Fruit fly (Drosophila melanogaster) whole organism, pupa: ENCODE measurements around the gene Sclp.

Experiments used
- CG10348 ChIP-seq: fragments of 200-800 bp; sonication (Bioruptor generic); IDR thresholded peaks from 2 replicates; pipeline ENCODE4 v1.3.6; 2022; ENCODE audit warnings: missing biosample characterization, missing genetic modification characterization
- CG12605 ChIP-seq: fragments of 200-800 bp; sonication (Bioruptor generic); IDR thresholded peaks from 2 replicates; pipeline ENCODE4 v1.3.6; 2022; ENCODE audit warnings: missing biosample characterization, missing genetic modification characterization
- CG13204 ChIP-seq: fragments of 200-800 bp; sonication (Bioruptor generic); optimal IDR thresholded peaks from 2 replicates; lab custom pipeline; 2018; ENCODE audit warnings: missing biosample characterization, mild to moderate bottlenecking, missing genetic modification characterization, moderate library complexity
- CG14655 ChIP-seq: fragments of 200-800 bp; sonication (Bioruptor generic); optimal IDR thresholded peaks from 3 replicates; lab custom pipeline; 2017; ENCODE audit warnings: mild to moderate bottlenecking, missing biosample characterization, missing genetic modification reagents, missing genetic modification characterization
- CG15710 ChIP-seq: fragments of 200-800 bp; sonication (Bioruptor generic); optimal IDR thresholded peaks from 2 replicates; lab custom pipeline; 2018; ENCODE audit warnings: missing biosample characterization, mild to moderate bottlenecking, missing genetic modification characterization, moderate library complexity
- CG17806 ChIP-seq: fragments of 200-800 bp; sonication (Bioruptor generic); optimal IDR thresholded peaks from 2 replicates; lab custom pipeline; 2018; ENCODE audit warnings: missing biosample characterization, mild to moderate bottlenecking, missing genetic modification characterization, moderate library complexity
- CG32121 ChIP-seq: fragments of 200-800 bp; sonication (Bioruptor generic); IDR thresholded peaks from 2 replicates; pipeline ENCODE4 v1.3.6; 2022; ENCODE audit warnings: missing biosample characterization, missing genetic modification characterization
- CG34367 ChIP-seq: fragments of 200-800 bp; sonication (Bioruptor generic); optimal IDR thresholded peaks from 2 replicates; lab custom pipeline; 2018; ENCODE audit warnings: missing biosample characterization, mild to moderate bottlenecking, missing genetic modification characterization
- CG4496 ChIP-seq: fragments of 200-800 bp; sonication (Bioruptor generic); IDR thresholded peaks from 3 replicates; pipeline ENCODE4 v1.3.6; 2022; ENCODE audit warnings: missing biosample characterization, missing genetic modification characterization
- CG8159 ChIP-seq: fragments of 200-800 bp; sonication (Bioruptor generic); optimal IDR thresholded peaks from 3 replicates; lab custom pipeline; 2018; ENCODE audit warnings: missing biosample characterization, mild to moderate bottlenecking, missing genetic modification characterization, moderate library complexity
- CG8301 ChIP-seq: fragments of 200-800 bp; sonication (Bioruptor generic); optimal IDR thresholded peaks from 2 replicates; lab custom pipeline; 2018; ENCODE audit warnings: missing biosample characterization, mild to moderate bottlenecking, missing genetic modification characterization
- CG9948 ChIP-seq: fragments of 200-800 bp; sonication (Bioruptor generic); optimal IDR thresholded peaks from 2 replicates; lab custom pipeline; 2018; ENCODE audit warnings: missing biosample characterization, mild to moderate bottlenecking, missing genetic modification characterization, moderate library complexity
- D1 ChIP-seq: fragments of 200-800 bp; sonication (Bioruptor generic); optimal IDR thresholded peaks from 2 replicates; lab custom pipeline; 2018; ENCODE audit warnings: missing biosample characterization, mild to moderate bottlenecking, missing genetic modification characterization, moderate library complexity
- EcR ChIP-seq: fragments of 200-800 bp; sonication (Bioruptor generic); optimal IDR thresholded peaks from 3 replicates; lab custom pipeline; 2019; ENCODE audit warnings: missing biosample characterization, missing genetic modification characterization, mild to moderate bottlenecking, moderate library complexity, missing genetic modification reagents
- Ets98B ChIP-seq: fragments of 200-800 bp; sonication (Bioruptor generic); IDR thresholded peaks from 2 replicates; pipeline ENCODE4 v1.3.6; 2022; ENCODE audit warnings: missing biosample characterization, missing genetic modification characterization
- Pif1A ChIP-seq: fragments of 200-800 bp; sonication (Bioruptor generic); optimal IDR thresholded peaks from 3 replicates; lab custom pipeline; 2016; ENCODE audit warnings: missing biosample characterization, missing genetic modification characterization
- Pif1B ChIP-seq: fragments of 200-800 bp; sonication (Bioruptor generic); optimal IDR thresholded peaks from 3 replicates; lab custom pipeline; 2016; ENCODE audit warnings: missing biosample characterization, missing genetic modification characterization
- Snoo ChIP-seq: fragments of 200-800 bp; sonication (Bioruptor generic); optimal IDR thresholded peaks from 3 replicates; lab custom pipeline; 2017; ENCODE audit warnings: missing biosample characterization, mild to moderate bottlenecking, missing genetic modification characterization, inconsistent platforms
- fd96Ca ChIP-seq: fragments of 200-800 bp; sonication (Bioruptor generic); IDR thresholded peaks from 3 replicates; pipeline ENCODE4 v1.3.6; 2022; ENCODE audit warnings: missing biosample characterization, missing genetic modification characterization
- gl ChIP-seq: fragments of 200-800 bp; sonication (Bioruptor generic); optimal IDR thresholded peaks from 2 replicates; lab custom pipeline; 2018; ENCODE audit warnings: missing biosample characterization, mild to moderate bottlenecking, missing genetic modification characterization
- rn ChIP-seq: fragments of 200-800 bp; sonication (Bioruptor generic); IDR thresholded peaks from 2 replicates; pipeline ENCODE4 v1.3.6; 2022; ENCODE audit warnings: missing biosample characterization, missing genetic modification characterization

Gene Sclp

DNA sequence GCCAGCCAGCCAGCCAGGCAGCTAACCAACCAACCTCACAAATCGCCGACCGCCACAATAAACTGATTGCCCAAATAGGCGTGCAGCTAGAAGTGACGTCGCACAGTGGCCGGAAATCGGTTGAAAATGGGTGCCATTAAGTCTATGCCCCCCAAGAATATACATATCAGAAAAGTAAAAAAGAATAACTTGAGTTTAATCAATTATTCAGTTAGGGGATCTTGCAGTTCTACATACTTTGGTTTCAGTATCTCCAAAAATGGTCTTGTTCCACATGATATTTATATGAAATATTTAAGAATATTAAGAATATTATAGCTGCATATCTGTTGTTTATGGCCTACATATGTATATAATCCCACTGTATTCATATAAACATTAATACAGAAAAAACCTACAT is 39.1 kb downstream of the Sclp start:
- no peak for TF ChIP-seq Pif1B
- no peak for TF ChIP-seq CG15710 (tag; lab: Kevin White, UChicago)
- TF ChIP-seq gl (tag; lab: Kevin White, UChicago), result no peak
- TF ChIP-seq CG12605, result no peak
- TF ChIP-seq Snoo (tag; lab: Kevin White, UChicago), result no peak

DNA sequence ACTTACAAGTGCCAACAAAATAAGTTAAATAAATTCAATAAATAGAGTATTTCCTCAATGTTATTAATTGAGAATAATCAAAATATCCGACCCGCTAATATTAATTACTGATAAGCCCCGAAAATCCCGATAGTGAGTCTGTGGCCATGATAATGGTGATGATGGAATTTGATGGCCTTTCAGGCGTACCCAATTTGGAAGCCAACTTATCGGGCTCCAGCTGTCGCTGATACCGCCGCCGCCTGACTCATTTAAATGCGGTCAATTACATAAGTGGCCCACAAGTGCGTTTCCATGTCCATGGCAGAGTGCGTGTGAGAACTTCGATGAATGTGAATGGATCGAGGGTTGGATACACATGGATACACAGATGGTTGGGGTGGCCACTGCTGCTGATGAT is 40.3 kb downstream of the Sclp start:
- TF ChIP-seq CG14655 (no peak), CG12605 (no peak), Pif1A (GFP tag; lab: Kevin White, UChicago) (no peak), D1 (tag; lab: Kevin White, UChicago) (no peak), CG9948 (no peak), CG10348 (no peak), Snoo (tag; lab: Kevin White, UChicago) (no peak), fd96Ca (GFP tag; lab: Robert Waterston, UW) (no peak), EcR (GFP tag; lab: Kevin White, UChicago) (no peak), Pif1B (no peak), CG32121 (no peak), CG15710 (tag; lab: Kevin White, UChicago) (no peak)
- TF ChIP-seq, all 21 proteins: peak for 0

DNA sequence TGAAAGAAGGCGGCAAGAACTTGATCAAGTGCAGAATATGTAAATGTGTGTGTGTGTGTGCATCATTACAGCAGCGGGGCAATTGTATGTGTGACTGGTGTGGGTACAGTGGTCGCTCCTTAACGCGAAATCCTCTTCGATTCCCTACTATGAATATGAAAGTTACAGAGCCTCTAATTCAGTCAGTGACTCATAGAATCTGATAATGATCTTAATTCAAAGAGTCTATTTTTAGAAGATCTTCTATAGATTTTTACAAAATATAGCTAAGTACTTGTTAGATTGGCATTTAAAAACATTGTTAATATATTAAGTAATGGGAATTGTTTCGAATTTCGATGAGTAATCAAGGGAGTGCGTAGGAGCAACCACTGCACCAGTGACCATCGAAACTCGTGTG is 42.0 kb downstream of the Sclp start:
- no peak for TF ChIP-seq CG12605
- peak; percentile 39 for TF ChIP-seq CG14655
- no peak for TF ChIP-seq Snoo (tag; lab: Kevin White, UChicago)
- peak; percentile 15 for TF ChIP-seq CG9948
- TF ChIP-seq CG8301, result peak; percentile 28
- TF ChIP-seq EcR (GFP tag; lab: Kevin White, UChicago), result no peak
- no peak for TF ChIP-seq rn (GFP tag; lab: Robert Waterston, UW)
- peak; percentile 44 for TF ChIP-seq CG8159 (tag; lab: Kevin White, UChicago)
- no peak for TF ChIP-seq CG4496
- TF ChIP-seq CG15710 (tag; lab: Kevin White, UChicago), result peak; percentile 32
- no peak for TF ChIP-seq fd96Ca (GFP tag; lab: Robert Waterston, UW)
- peak; percentile 24 for TF ChIP-seq Pif1A (GFP tag; lab: Kevin White, UChicago)
- TF ChIP-seq gl (tag; lab: Kevin White, UChicago), result no peak
- TF ChIP-seq CG34367, result no peak
- no peak for TF ChIP-seq CG17806 (tag; lab: Kevin White, UChicago)
- no peak for TF ChIP-seq Pif1B
- TF ChIP-seq D1 (tag; lab: Kevin White, UChicago), result no peak
- no peak for TF ChIP-seq CG13204
- TF ChIP-seq CG10348, result no peak
- no peak for TF ChIP-seq CG32121
- no peak for TF ChIP-seq Ets98B (GFP tag; lab: Robert Waterston, UW)

DNA sequence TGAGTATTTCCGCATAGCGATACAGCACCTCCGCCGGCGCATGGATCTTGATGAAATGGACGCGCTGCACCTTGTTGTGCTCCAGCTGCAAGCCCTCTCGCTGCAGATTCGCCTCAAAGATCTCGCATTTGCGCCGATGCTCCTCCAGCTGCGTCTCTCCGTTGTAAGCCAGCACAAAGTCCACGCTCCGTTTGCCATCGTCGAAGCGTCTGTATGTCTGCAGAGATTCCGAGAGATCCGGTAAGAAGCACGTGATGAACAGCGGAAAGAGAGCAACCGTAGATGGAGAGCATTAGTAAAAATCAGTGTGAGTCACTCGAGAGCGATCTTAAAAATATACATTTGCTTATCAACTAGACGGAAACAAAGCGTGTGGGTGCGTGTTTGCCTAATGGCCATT is 42.8 kb downstream of the Sclp start:
- TF ChIP-seq gl (tag; lab: Kevin White, UChicago) (peak; percentile 33), Pif1A (GFP tag; lab: Kevin White, UChicago) (no peak)

DNA sequence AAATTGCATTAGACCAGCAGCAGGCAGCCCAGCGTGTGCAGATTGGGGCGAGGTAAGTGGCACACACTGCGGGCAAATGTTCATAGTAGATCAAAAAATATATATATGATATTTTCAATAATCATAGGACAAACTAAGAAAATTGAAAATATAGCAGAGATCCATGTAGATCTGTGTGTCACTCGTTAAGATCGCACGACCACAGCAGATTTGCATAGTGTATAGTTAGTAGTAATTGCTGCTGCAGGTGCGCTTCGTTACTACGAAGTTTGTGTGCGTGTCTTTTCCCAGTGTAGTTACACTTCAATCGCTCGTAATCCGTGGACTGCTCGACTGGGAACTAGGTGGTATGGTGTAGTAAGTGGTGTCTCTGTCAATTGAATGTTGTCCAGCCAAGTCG is 47.3 kb downstream of the Sclp start, which contains the start of gene CG10352:
CG10352 (minus strand) TSS at position 4 of the 400 bp plus-strand sequence.
- TF ChIP-seq fd96Ca (GFP tag; lab: Robert Waterston, UW) (peak; percentile 44; the same call in 1 of the 3 replicates), CG17806 (tag; lab: Kevin White, UChicago) (no peak), CG32121 (0 out of 2 replicates have a peak, but pooled peaks have one; percentile 35), CG4496 (peak; percentile 61)

DNA sequence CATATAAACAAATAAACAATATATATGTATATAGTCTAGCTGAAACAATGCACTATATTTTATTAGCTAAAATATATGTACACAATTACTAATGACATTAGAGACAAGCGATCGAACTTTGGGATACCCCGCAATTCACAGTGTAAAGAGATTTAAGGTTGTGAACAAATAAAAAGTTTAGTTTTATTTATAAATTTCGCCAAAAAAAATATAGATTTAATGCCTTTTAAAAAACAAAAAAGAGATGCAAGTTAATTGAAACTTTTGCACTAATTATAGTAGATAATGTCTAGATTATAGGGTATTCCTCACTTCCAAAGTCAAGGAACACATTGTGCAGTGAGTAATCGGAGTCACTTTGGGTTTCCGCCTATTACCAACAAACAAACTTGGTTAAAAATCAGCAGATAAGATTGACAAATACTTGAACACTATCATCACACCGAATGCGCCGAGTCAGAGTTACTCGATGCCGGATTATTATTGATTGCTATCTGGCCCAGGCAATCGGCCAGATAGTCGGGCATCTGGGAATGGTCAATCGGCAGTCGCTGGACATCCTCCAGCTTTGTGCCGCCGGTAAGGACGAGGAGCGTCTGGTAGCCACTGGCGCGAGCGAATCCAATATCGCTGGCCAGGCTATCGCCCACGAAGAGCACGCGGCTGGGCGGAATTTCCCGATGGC is 49.2 kb downstream of the Sclp start:
- TF ChIP-seq Ets98B (GFP tag; lab: Robert Waterston, UW) (no peak), CG17806 (tag; lab: Kevin White, UChicago) (no peak), CG32121 (no peak), D1 (tag; lab: Kevin White, UChicago) (no peak), CG15710 (tag; lab: Kevin White, UChicago) (no peak), CG14655 (no peak), CG8159 (tag; lab: Kevin White, UChicago) (no peak), CG9948 (no peak), Snoo (tag; lab: Kevin White, UChicago) (no peak), CG8301 (no peak), CG34367 (no peak), fd96Ca (GFP tag; lab: Robert Waterston, UW) (no peak), CG13204 (no peak), CG12605 (no peak), EcR (GFP tag; lab: Kevin White, UChicago) (no peak), gl (tag; lab: Kevin White, UChicago) (no peak), CG4496 (no peak), Pif1B (no peak), rn (GFP tag; lab: Robert Waterston, UW) (no peak)
- TF ChIP-seq, all 21 proteins: peak for 0

DNA sequence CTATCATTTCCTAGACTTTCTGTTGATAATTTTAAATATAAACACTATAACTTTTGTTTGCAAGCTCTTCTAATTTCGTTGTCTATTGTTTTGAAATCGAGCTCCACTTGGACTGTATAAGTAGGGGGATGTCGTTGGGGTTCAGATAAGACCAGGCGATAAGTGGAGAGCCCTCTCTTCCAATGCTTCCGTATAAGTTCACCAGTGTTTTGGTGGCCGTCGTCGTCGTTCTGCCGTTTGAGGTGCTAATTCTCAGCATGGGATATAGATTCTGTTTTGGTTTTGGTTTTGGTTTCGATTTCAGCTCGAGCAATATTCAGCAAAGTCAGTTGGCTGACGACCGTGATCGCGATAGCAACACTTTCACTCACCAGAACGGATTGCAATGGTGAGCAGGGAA is 51.3 kb downstream of the Sclp start, which contains the start of gene CG15739:
CG15739 (plus strand) TSS at position 204 of the 400 bp plus-strand sequence.
- no peak for TF ChIP-seq CG8159 (tag; lab: Kevin White, UChicago)
- no peak for TF ChIP-seq D1 (tag; lab: Kevin White, UChicago)
- TF ChIP-seq Ets98B (GFP tag; lab: Robert Waterston, UW), result no peak
- TF ChIP-seq EcR (GFP tag; lab: Kevin White, UChicago), result no peak
- TF ChIP-seq CG9948, result no peak
- no peak for TF ChIP-seq CG10348
- no peak for TF ChIP-seq gl (tag; lab: Kevin White, UChicago)
- no peak for TF ChIP-seq CG12605
- TF ChIP-seq fd96Ca (GFP tag; lab: Robert Waterston, UW), result no peak
- TF ChIP-seq CG17806 (tag; lab: Kevin White, UChicago), result no peak
- no peak for TF ChIP-seq Pif1A (GFP tag; lab: Kevin White, UChicago)
- TF ChIP-seq Snoo (tag; lab: Kevin White, UChicago), result no peak
- no peak for TF ChIP-seq CG13204
- TF ChIP-seq CG15710 (tag; lab: Kevin White, UChicago), result no peak
- no peak for TF ChIP-seq CG34367
- no peak for TF ChIP-seq rn (GFP tag; lab: Robert Waterston, UW)
- no peak for TF ChIP-seq Pif1B
- no peak for TF ChIP-seq CG14655
- no peak for TF ChIP-seq CG4496
- no peak for TF ChIP-seq CG32121
